Worm (Caenorhabditis elegans) whole organism, L4 larva: ENCODE data around the gene lsd-1.
A peak's percentile ranks its signal among the peaks of the same experiment; 100 is the strongest.

ENCODE experiments used
- F26F4.8 ChIP-seq: fragments of 200-800 bp; sonication (Bioruptor generic); conservative IDR thresholded peaks from 2 replicates; pipeline ENCODE4 v1.3.6; 2022; ENCODE audit warnings: missing genetic modification characterization, missing compliant biosample characterization
- F37D6.2 ChIP-seq: sonication (generic microtip); optimal IDR thresholded peaks from 2 replicates; lab custom pipeline; 2016; ENCODE audit warnings: mild to moderate bottlenecking, missing genetic modification characterization, missing compliant biosample characterization
- F44E2.7 ChIP-seq: fragments of 200-800 bp; sonication (Bioruptor generic); IDR thresholded peaks from 2 replicates; pipeline ENCODE4 v2.1.2; 2022; ENCODE audit warnings: missing genetic modification characterization, missing compliant biosample characterization
- T20F7.1 ChIP-seq: fragments of 200-800 bp; sonication (Bioruptor generic); optimal IDR thresholded peaks from 2 replicates; lab custom pipeline; 2018; ENCODE audit warnings: mild to moderate bottlenecking, missing genetic modification characterization, missing compliant biosample characterization
- Y48G9A.11 ChIP-seq: fragments of 200-800 bp; sonication (Bioruptor generic); IDR thresholded peaks from 2 replicates; pipeline ENCODE4 v1.3.6; 2022; ENCODE audit warnings: missing genetic modification reagents, missing genetic modification characterization, missing compliant biosample characterization
- Y75B8A.6 ChIP-seq: fragments of 200-800 bp; sonication (Bioruptor generic); IDR thresholded peaks from 2 replicates; pipeline ENCODE4 v1.3.6; 2022; ENCODE audit warnings: missing genetic modification reagents, missing genetic modification characterization, missing compliant biosample characterization
- ZK337.2 ChIP-seq: fragments of 200-800 bp; sonication (Bioruptor generic); IDR thresholded peaks from 2 replicates; pipeline ENCODE4 v1.3.6; 2022; ENCODE audit warnings: missing genetic modification reagents, missing genetic modification characterization, missing compliant biosample characterization
- aha-1 ChIP-seq: fragments of 150-350 bp; peaks from one replicate; lab custom pipeline; 2014; ENCODE audit warnings: missing biosample characterization, missing genetic modification characterization
- aly-2 ChIP-seq: sonication (generic microtip); optimal IDR thresholded peaks from 2 replicates; lab custom pipeline; 2018; ENCODE audit warnings: missing biosample characterization, missing genetic modification characterization
- attf-4 ChIP-seq: sonication (generic microtip); optimal IDR thresholded peaks from 3 replicates; lab custom pipeline; 2017; ENCODE audit warnings: missing biosample characterization, missing genetic modification characterization
- ceh-20 ChIP-seq: fragments of 200-800 bp; sonication (Bioruptor generic); IDR thresholded peaks from 2 replicates; pipeline ENCODE4 v1.3.6; 2022; ENCODE audit warnings: missing genetic modification reagents, missing genetic modification characterization, missing compliant biosample characterization
- ceh-44 ChIP-seq: fragments of 200-800 bp; sonication (Bioruptor generic); IDR thresholded peaks from 2 replicates; pipeline ENCODE4 v1.3.6; 2022; ENCODE audit warnings: missing genetic modification reagents, missing genetic modification characterization, missing compliant biosample characterization
- ceh-62 ChIP-seq: sonication (generic microtip); optimal IDR thresholded peaks from 2 replicates; lab custom pipeline; 2017; ENCODE audit warnings: missing biosample characterization, missing genetic modification characterization
- ceh-82 ChIP-seq: sonication (generic microtip); optimal IDR thresholded peaks from 2 replicates; lab custom pipeline; 2017; ENCODE audit warnings: missing biosample characterization, missing genetic modification characterization
- ctbp-1 ChIP-seq: fragments of 200-800 bp; sonication (Bioruptor generic); IDR thresholded peaks from 2 replicates; pipeline ENCODE4 v1.3.6; 2022; ENCODE audit warnings: missing genetic modification reagents, missing genetic modification characterization, missing compliant biosample characterization
- daf-16 ChIP-seq, 3 experiments: sonication (generic microtip); optimal IDR thresholded peaks; 2 replicates each; lab custom pipeline; 2016 to 2017; ENCODE audit warnings: missing genetic modification characterization in 3 of 3, missing genetic modification reagents in 3 of 3, mild to moderate bottlenecking in 2 of 3, missing compliant biosample characterization in 2 of 3, missing biosample characterization in 1 of 3, moderate library complexity in 1 of 3
- daf-19 ChIP-seq: fragments of 200-800 bp; sonication (Bioruptor generic); conservative IDR thresholded peaks from 2 replicates; pipeline ENCODE4 v1.3.6; 2022; ENCODE audit warnings: missing genetic modification characterization, missing compliant biosample characterization
- dmd-8 ChIP-seq: fragments of 200-800 bp; sonication (Bioruptor generic); IDR thresholded peaks from 2 replicates; pipeline ENCODE4 v1.3.6; 2022; ENCODE audit warnings: missing genetic modification characterization, missing compliant biosample characterization
- dmd-9 ChIP-seq: fragments of 200-800 bp; sonication (Bioruptor generic); IDR thresholded peaks from 2 replicates; pipeline ENCODE4 v1.3.6; 2022; ENCODE audit warnings: missing genetic modification reagents, missing genetic modification characterization, missing compliant biosample characterization
- duxl-1 ChIP-seq: sonication (generic microtip); optimal IDR thresholded peaks from 2 replicates; lab custom pipeline; 2016; ENCODE audit warnings: mild to moderate bottlenecking, missing genetic modification characterization, moderate library complexity, missing compliant biosample characterization; ENCODE audit not compliant: poor library complexity
- egl-43 ChIP-seq: fragments of 200-800 bp; sonication (Bioruptor generic); IDR thresholded peaks from 2 replicates; pipeline ENCODE4 v1.3.6; 2022; ENCODE audit warnings: missing genetic modification reagents, missing genetic modification characterization, missing compliant biosample characterization
- fkh-10 ChIP-seq: fragments of 150-350 bp; optimal IDR thresholded peaks from 2 replicates; lab custom pipeline; 2014; ENCODE audit warnings: missing biosample characterization, missing genetic modification reagents, missing genetic modification characterization
- fos-1 ChIP-seq: fragments of 150-350 bp; optimal IDR thresholded peaks from 2 replicates; lab custom pipeline; 2014; ENCODE audit warnings: missing biosample characterization, missing genetic modification characterization
- hlh-30 ChIP-seq: sonication (generic microtip); optimal IDR thresholded peaks from 2 replicates; lab custom pipeline; 2017; ENCODE audit warnings: antibody characterized with exemption, mild to moderate bottlenecking, missing genetic modification characterization, missing compliant biosample characterization; ENCODE audit not compliant: insufficient read depth
- lim-7 ChIP-seq: fragments of 200-800 bp; sonication (Bioruptor generic); IDR thresholded peaks from 2 replicates; pipeline ENCODE4 v1.3.6; 2022; ENCODE audit warnings: missing genetic modification characterization, missing compliant biosample characterization
- lin-1 ChIP-seq: fragments of 200-800 bp; sonication (Bioruptor generic); IDR thresholded peaks from 2 replicates; pipeline ENCODE4 v1.3.6; 2022; ENCODE audit warnings: missing genetic modification reagents, missing genetic modification characterization, missing compliant biosample characterization
- lir-3 ChIP-seq: sonication (generic microtip); optimal IDR thresholded peaks from 2 replicates; lab custom pipeline; 2016; ENCODE audit warnings: mild to moderate bottlenecking, missing genetic modification characterization, missing compliant biosample characterization
- lsy-2 ChIP-seq, 2 experiments: fragments of 150-350 bp in 1 of 2; sonication (generic microtip) in 1 of 2; optimal IDR thresholded peaks; 2 replicates each; lab custom pipeline; 2014 to 2017; ENCODE audit warnings: missing biosample characterization in 2 of 2, missing genetic modification characterization in 2 of 2
- mep-1 ChIP-seq: fragments of 150-350 bp; sonication (generic microtip); optimal IDR thresholded peaks from 3 replicates; lab custom pipeline; 2014; ENCODE audit warnings: missing biosample characterization, missing genetic modification characterization
- mes-2 ChIP-seq: sonication (generic microtip); optimal IDR thresholded peaks from 2 replicates; lab custom pipeline; 2016; ENCODE audit warnings: missing genotype, mild to moderate bottlenecking, missing genetic modification characterization, missing compliant biosample characterization; ENCODE audit not compliant: poor library complexity, severe bottlenecking
- nhr-10 ChIP-seq: fragments of 150-350 bp; optimal IDR thresholded peaks from 2 replicates; lab custom pipeline; 2014; ENCODE audit warnings: missing biosample characterization, missing genetic modification characterization
- nhr-111 ChIP-seq: fragments of 200-800 bp; sonication (Bioruptor generic); optimal IDR thresholded peaks from 2 replicates; lab custom pipeline; 2018; ENCODE audit warnings: mild to moderate bottlenecking, missing genetic modification characterization, missing compliant biosample characterization
- nhr-237 ChIP-seq: sonication (generic microtip); optimal IDR thresholded peaks from 2 replicates; lab custom pipeline; 2017; ENCODE audit warnings: missing biosample characterization, missing genetic modification characterization
- nhr-41 ChIP-seq: fragments of 200-800 bp; sonication (Bioruptor generic); IDR thresholded peaks from 2 replicates; pipeline ENCODE4 v1.3.6; 2022; ENCODE audit warnings: missing genetic modification reagents, missing genetic modification characterization, missing compliant biosample characterization
- nhr-77 ChIP-seq: fragments of 150-350 bp; optimal IDR thresholded peaks from 2 replicates; lab custom pipeline; 2014; ENCODE audit warnings: missing biosample characterization, missing genetic modification characterization
- pha-4 ChIP-seq, 2 experiments: fragments of 150-350 bp in 1 of 2; fragments of 200-800 bp in 1 of 2; sonication (Bioruptor generic) in 1 of 2; IDR thresholded peaks in 1 of 2; optimal IDR thresholded peaks in 1 of 2; 2 replicates each; pipeline versions ENCODE4 v1.3.6 to Lab custom; 2014 to 2022; ENCODE audit warnings: missing genetic modification characterization in 2 of 2, missing genetic modification reagents in 2 of 2, missing biosample characterization in 1 of 2, missing compliant biosample characterization in 1 of 2
- php-3 ChIP-seq: fragments of 200-800 bp; sonication (Bioruptor generic); IDR thresholded peaks from 2 replicates; pipeline ENCODE4 v1.3.6; 2022; ENCODE audit warnings: missing genetic modification reagents, missing genetic modification characterization, missing compliant biosample characterization
- rbr-2 ChIP-seq: sonication (generic microtip); optimal IDR thresholded peaks from 2 replicates; lab custom pipeline; 2016; ENCODE audit warnings: missing genotype, missing genetic modification characterization, missing compliant biosample characterization
- saeg-2 ChIP-seq: fragments of 200-800 bp; sonication (Bioruptor generic); IDR thresholded peaks from 2 replicates; pipeline ENCODE4 v1.3.6; 2022; ENCODE audit warnings: missing genetic modification reagents, missing genetic modification characterization, missing compliant biosample characterization
- snpc-1.2 ChIP-seq: fragments of 200-800 bp; sonication (Bioruptor generic); IDR thresholded peaks from 2 replicates; pipeline ENCODE4 v1.3.6; 2022; ENCODE audit warnings: missing genetic modification reagents, missing genetic modification characterization, missing compliant biosample characterization
- tag-97 ChIP-seq: fragments of 200-800 bp; sonication (Bioruptor generic); IDR thresholded peaks from 2 replicates; pipeline ENCODE4 v1.3.6; 2022; ENCODE audit warnings: missing genetic modification characterization, missing compliant biosample characterization
- tra-1 ChIP-seq: fragments of 200-800 bp; sonication (Bioruptor generic); IDR thresholded peaks from 2 replicates; pipeline ENCODE4 v1.3.6; 2022; ENCODE audit warnings: missing genetic modification reagents, missing genetic modification characterization, missing compliant biosample characterization
- unc-130 ChIP-seq: sonication (generic microtip); optimal IDR thresholded peaks from 2 replicates; lab custom pipeline; 2016; ENCODE audit warnings: missing genetic modification reagents, missing genetic modification characterization, missing compliant biosample characterization
- vab-7 ChIP-seq: fragments of 200-800 bp; sonication (Bioruptor generic); IDR thresholded peaks from 2 replicates; pipeline ENCODE4 v1.3.6; 2022; ENCODE audit warnings: missing genetic modification reagents, missing genetic modification characterization, missing compliant biosample characterization
- zag-1 ChIP-seq: fragments of 150-350 bp; optimal IDR thresholded peaks from 2 replicates; lab custom pipeline; 2014; ENCODE audit warnings: missing biosample characterization, missing genetic modification characterization
- zip-2 ChIP-seq: fragments of 150-350 bp; optimal IDR thresholded peaks from 2 replicates; lab custom pipeline; 2014; ENCODE audit warnings: missing biosample characterization, missing genetic modification characterization

The lsd-1 gene

ce11 chrX:11931559-11931958 lies 17.1 kb upstream of the lsd-1 start, which contains the start of gene dot-1.4:
TSS of gene dot-1.4 (minus strand) at chrX:11931659.
- TF ChIP-seq duxl-1 (tag; lab: Kevin White, UChicago): no peak
- TF ChIP-seq daf-19 (GFP tag; lab: Robert Waterston, UW): no peak
- TF ChIP-seq mes-2: no peak
- TF ChIP-seq Y48G9A.11: no peak
- TF ChIP-seq hlh-30 (tag; lab: Kevin White, UChicago): no peak
- no peak for TF ChIP-seq nhr-111
- TF ChIP-seq nhr-237 (tag; lab: Kevin White, UChicago): no peak
- TF ChIP-seq fos-1 (tag; lab: Kevin White, UChicago): no peak
- TF ChIP-seq zag-1 (tag; lab: Kevin White, UChicago): no peak
- no peak for TF ChIP-seq ZK337.2 (GFP tag; lab: Robert Waterston, UW)
- no peak for TF ChIP-seq zip-2
- TF ChIP-seq F44E2.7 (GFP tag; lab: Robert Waterston, UW): no peak
- TF ChIP-seq dmd-9 (GFP tag; lab: Robert Waterston, UW): no peak
- TF ChIP-seq php-3 (GFP tag; lab: Robert Waterston, UW): no peak
- TF ChIP-seq lsy-2 (tag; optimal IDR thresholded peaks at IDR 0.05; lab: Kevin White, UChicago): no peak
- no peak for TF ChIP-seq nhr-77
- no peak for TF ChIP-seq ctbp-1 (GFP tag; lab: Robert Waterston, UW)
- TF ChIP-seq fkh-10: no peak

DNA sequence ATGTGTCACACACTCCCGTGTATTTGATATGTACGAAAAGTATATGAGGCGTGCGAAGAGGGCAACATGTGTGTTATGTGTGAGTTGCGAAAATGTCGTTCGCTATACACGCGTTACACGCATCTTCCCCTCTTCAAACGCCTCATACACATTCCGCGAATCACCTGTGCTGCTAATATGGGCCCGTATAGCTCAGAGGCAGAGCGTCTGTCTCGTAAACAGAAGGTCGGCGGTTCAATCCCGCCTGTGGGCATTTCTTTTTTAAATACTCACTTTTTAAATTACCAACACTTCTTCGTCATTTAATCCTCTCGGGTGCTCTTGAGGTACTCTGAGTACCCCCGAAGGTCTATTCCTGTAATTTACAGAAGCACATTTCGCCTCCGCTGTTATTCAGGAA lies 15.1 kb upstream of the lsd-1 start:
- TF ChIP-seq snpc-1.2: peak; percentile 93
- no peak for TF ChIP-seq lin-1 (GFP tag; lab: Robert Waterston, UW)
- no peak for TF ChIP-seq F26F4.8 (GFP tag; lab: Robert Waterston, UW)
- no peak for TF ChIP-seq saeg-2 (GFP tag; lab: Robert Waterston, UW)
- TF ChIP-seq daf-16 (GFP tag; optimal IDR thresholded peaks at IDR 0.05; lab: Kevin White, UChicago): peak in 1 of 2 experiments; percentile 41
- peak; percentile 41 for TF ChIP-seq daf-16 (tag; optimal IDR thresholded peaks at IDR 0.05; lab: Kevin White, UChicago)
- TF ChIP-seq lim-7 (GFP tag; lab: Robert Waterston, UW): peak; percentile 82; the same call in 1 of the 2 replicates
- TF ChIP-seq tra-1: peak; percentile 65
- no peak for TF ChIP-seq Y75B8A.6 (GFP tag; lab: Robert Waterston, UW)
- TF ChIP-seq pha-4 (GFP tag; IDR thresholded peaks at IDR 0.05; lab: Robert Waterston, UW): peak; percentile 67; the same call in 1 of the 2 replicates
- TF ChIP-seq pha-4 (tag; optimal IDR thresholded peaks at IDR 0.05; lab: Kevin White, UChicago): no peak
- TF ChIP-seq nhr-41 (GFP tag; lab: Robert Waterston, UW): 0 out of 2 replicates have a peak, but pooled peaks have one; percentile 10
- no peak for TF ChIP-seq ceh-62 (tag; lab: Kevin White, UChicago)
- TF ChIP-seq aha-1 (tag; lab: Kevin White, UChicago): peak; percentile 33
- TF ChIP-seq dmd-8 (GFP tag; lab: Robert Waterston, UW): peak; percentile 84
- TF ChIP-seq lir-3 (tag; lab: Kevin White, UChicago): peak; percentile 7
- TF ChIP-seq lsy-2 (tag; optimal IDR thresholded peaks at IDR 0.05; lab: Kevin White, UChicago): no peak
- TF ChIP-seq vab-7: peak; percentile 66; the same call in 1 of the 2 replicates
- peak; percentile 75 for TF ChIP-seq Y48G9A.11
- 0 out of 2 replicates have a peak, but pooled peaks have one; percentile 45 for TF ChIP-seq daf-19 (GFP tag; lab: Robert Waterston, UW)
- TF ChIP-seq nhr-237 (tag; lab: Kevin White, UChicago): no peak
- TF ChIP-seq ceh-44: 0 out of 2 replicates have a peak, but pooled peaks have one; percentile 49
- TF ChIP-seq, all 104 proteins: peak for 13

- peak; percentile 72 for TF ChIP-seq rbr-2 (tag; lab: Kevin White, UChicago)
- peak; percentile 16 for TF ChIP-seq unc-130 (GFP tag; lab: Kevin White, UChicago)
- 0 out of 2 replicates have a peak, but pooled peaks have one; percentile 12 for TF ChIP-seq Y75B8A.6 (GFP tag; lab: Robert Waterston, UW)
- TF ChIP-seq T20F7.1 (GFP tag; lab: Kevin White, UChicago): no peak
- TF ChIP-seq ceh-82: no peak
- no peak for TF ChIP-seq mep-1
- TF ChIP-seq aly-2 (tag; lab: Kevin White, UChicago): no peak
- no peak for TF ChIP-seq attf-4 (tag; lab: Kevin White, UChicago)
- TF ChIP-seq lsy-2 (tag; optimal IDR thresholded peaks at IDR 0.05; lab: Kevin White, UChicago): no peak
- TF ChIP-seq egl-43 (GFP tag; lab: Robert Waterston, UW): peak; percentile 94
- peak; percentile 82 for TF ChIP-seq F37D6.2 (tag; lab: Kevin White, UChicago)
- peak; percentile 63; the same call in 1 of the 2 replicates for TF ChIP-seq php-3 (GFP tag; lab: Robert Waterston, UW)
- TF ChIP-seq Y48G9A.11: peak; percentile 63; the same call in 1 of the 2 replicates
- no peak for TF ChIP-seq nhr-10 (tag; lab: Kevin White, UChicago)
- peak; percentile 73 for TF ChIP-seq ceh-20 (GFP tag; lab: Robert Waterston, UW)
- TF ChIP-seq ceh-44: 0 out of 2 replicates have a peak, but pooled peaks have one; percentile 16
- no peak for TF ChIP-seq tag-97 (GFP tag; lab: Robert Waterston, UW)
- peak; percentile 52; the same call in 1 of the 2 replicates for TF ChIP-seq F26F4.8 (GFP tag; lab: Robert Waterston, UW)
- peak; percentile 27 for TF ChIP-seq lir-3 (tag; lab: Kevin White, UChicago)
Observed at ce11 chrX:11934933-11935332, 13.7 kb upstream of the lsd-1 start.
